In genomic region chrV:6514887-6515324, ce11 we compare ENCODE assay signal across 5 worm cellular contexts.
TF ChIP-seq lines count a peak whose summit lies in the region.

Gene dpy-11, minus strand, starts transcription at chrV:6515240.

TF ChIP-seq in whole organism, L1 larva, 84 proteins besides CTCF, POLR2A, EP300 and RAD21 (continued from another document and continues in another):
- no peak for TF ChIP-seq pag-3 (tag; optimal IDR thresholded peaks at IDR 0.05; lab: Kevin White, UChicago; ENCODE audit: borderline replicate concordance, insufficient read depth)
- no peak for TF ChIP-seq sup-37 (GFP tag; optimal IDR thresholded peaks at IDR 0.05; lab: Kevin White, UChicago)
- no peak for TF ChIP-seq efl-1 (optimal IDR thresholded peaks at IDR 0.05; lab: Kevin White, UChicago)
- peak in 1 of 2 experiments; percentile 89 for TF ChIP-seq efl-1 (GFP tag; optimal IDR thresholded peaks at IDR 0.05 in 1 of 2; lab: Kevin White, UChicago)
- no peak for TF ChIP-seq nhr-77 (tag; optimal IDR thresholded peaks at IDR 0.05; lab: Kevin White, UChicago)
- TF ChIP-seq pax-3 (tag; optimal IDR thresholded peaks at IDR 0.05; lab: Kevin White, UChicago), result no peak
- TF ChIP-seq xbp-1 (tag; optimal IDR thresholded peaks at IDR 0.05; lab: Kevin White, UChicago), result no peak
- no peak for TF ChIP-seq nhr-28 (tag; optimal IDR thresholded peaks at IDR 0.05; lab: Kevin White, UChicago)
- no peak for TF ChIP-seq ceh-63 (GFP tag; optimal IDR thresholded peaks at IDR 0.05; lab: Kevin White, UChicago)
- TF ChIP-seq mdl-1 (tag; optimal IDR thresholded peaks at IDR 0.05; lab: Kevin White, UChicago), result no peak
- TF ChIP-seq swsn-7 (tag; optimal IDR thresholded peaks at IDR 0.05; lab: Kevin White, UChicago), result peak; percentile 24
- no peak for TF ChIP-seq C16A3.4 (tag; optimal IDR thresholded peaks at IDR 0.05; lab: Kevin White, UChicago)
- TF ChIP-seq ceh-8 (GFP tag; optimal IDR thresholded peaks at IDR 0.05; lab: Kevin White, UChicago), result no peak
- TF ChIP-seq rnt-1 (tag; optimal IDR thresholded peaks at IDR 0.05; lab: Kevin White, UChicago), result peak; percentile 23
- TF ChIP-seq nhr-20 (tag; optimal IDR thresholded peaks at IDR 0.05; lab: Kevin White, UChicago), result no peak
- no peak for TF ChIP-seq Y116A8C.19 (tag; optimal IDR thresholded peaks at IDR 0.05; lab: Kevin White, UChicago; ENCODE audit: borderline replicate concordance)
- TF ChIP-seq aly-2 (tag; optimal IDR thresholded peaks at IDR 0.05; lab: Kevin White, UChicago), result peak; percentile 77
- peak; percentile 64 for TF ChIP-seq nhr-71 (tag; optimal IDR thresholded peaks at IDR 0.05; lab: Kevin White, UChicago)
- no peak for TF ChIP-seq ceh-90 (tag; optimal IDR thresholded peaks at IDR 0.05; lab: Kevin White, UChicago)
- no peak for TF ChIP-seq sox-4 (tag; optimal IDR thresholded peaks at IDR 0.05; lab: Kevin White, UChicago)
- no peak for TF ChIP-seq unc-30 (tag; optimal IDR thresholded peaks at IDR 0.05; lab: Kevin White, UChicago)
- TF ChIP-seq hlh-17 (GFP tag; optimal IDR thresholded peaks at IDR 0.05; lab: Kevin White, UChicago; ENCODE audit: borderline replicate concordance), result no peak
- no peak for TF ChIP-seq unc-62 (GFP tag; optimal IDR thresholded peaks at IDR 0.05; lab: Kevin White, UChicago)
- peak; percentile 13 for TF ChIP-seq nhr-47 (tag; optimal IDR thresholded peaks at IDR 0.05; lab: Kevin White, UChicago)
- TF ChIP-seq lin-13 (GFP tag; optimal IDR thresholded peaks at IDR 0.05; lab: Kevin White, UChicago), result no peak
- no peak for TF ChIP-seq mab-9 (GFP tag; IDR thresholded peaks at IDR 0.05; lab: Robert Waterston, UW)
- TF ChIP-seq hlh-4 (tag; optimal IDR thresholded peaks at IDR 0.05; lab: Kevin White, UChicago), result no peak

TF ChIP-seq in whole organism, L2 larva, 48 proteins besides CTCF, POLR2A, EP300 and RAD21 (continued from another document and continues in another):
- TF ChIP-seq nhr-129 (tag; optimal IDR thresholded peaks at IDR 0.05; lab: Kevin White, UChicago) (peak; percentile 87), fos-1 (tag; optimal IDR thresholded peaks at IDR 0.05; lab: Kevin White, UChicago) (peak; percentile 36), nhr-23 (tag; optimal IDR thresholded peaks at IDR 0.05; lab: Kevin White, UChicago) (no peak), sem-4 (tag; optimal IDR thresholded peaks at IDR 0.05; lab: Kevin White, UChicago) (no peak), egl-27 (tag; optimal IDR thresholded peaks at IDR 0.05; lab: Kevin White, UChicago) (no peak), unc-39 (tag; optimal IDR thresholded peaks at IDR 0.05; lab: Kevin White, UChicago) (no peak), alr-1 (tag; optimal IDR thresholded peaks at IDR 0.05; lab: Kevin White, UChicago) (no peak), ama-1 (optimal IDR thresholded peaks at IDR 0.05; lab: Kevin White, UChicago) (peak; percentile 96), ceh-16 (tag; optimal IDR thresholded peaks at IDR 0.05; lab: Kevin White, UChicago) (no peak), aly-2 (tag; optimal IDR thresholded peaks at IDR 0.05; lab: Kevin White, UChicago) (no peak), nhr-12 (tag; optimal IDR thresholded peaks at IDR 0.05; lab: Kevin White, UChicago) (no peak), F13H6.1 (tag; optimal IDR thresholded peaks at IDR 0.05; lab: Kevin White, UChicago) (peak; percentile 17), peb-1 (tag; optimal IDR thresholded peaks at IDR 0.05; lab: Kevin White, UChicago) (no peak), gmeb-1 (tag; optimal IDR thresholded peaks at IDR 0.05; lab: Kevin White, UChicago) (no peak), mbf-1 (tag; optimal IDR thresholded peaks at IDR 0.05; lab: Kevin White, UChicago) (no peak), lin-13 (GFP tag; optimal IDR thresholded peaks at IDR 0.05; lab: Kevin White, UChicago) (peak; percentile 34), ztf-1 (GFP tag; conservative IDR thresholded peaks at IDR 0.05; lab: Robert Waterston, UW) (no peak), nhr-25 (tag; optimal IDR thresholded peaks at IDR 0.05; lab: Kevin White, UChicago) (peak; percentile 51), R02D3.7 (tag; optimal IDR thresholded peaks at IDR 0.05; lab: Kevin White, UChicago) (no peak), nhr-6 (tag; optimal IDR thresholded peaks at IDR 0.05; lab: Kevin White, UChicago) (peak; percentile 43), nhr-77 (tag; optimal IDR thresholded peaks at IDR 0.05; lab: Kevin White, UChicago) (no peak), elt-3 (tag; optimal IDR thresholded peaks at IDR 0.05; lab: Kevin White, UChicago) (no peak), sma-3 (GFP tag; optimal IDR thresholded peaks at IDR 0.05; lab: Kevin White, UChicago) (peak; percentile 59), sma-9 (GFP tag; optimal IDR thresholded peaks at IDR 0.05; lab: Kevin White, UChicago) (peak; percentile 14), sma-9 (tag; optimal IDR thresholded peaks at IDR 0.05; lab: Kevin White, UChicago) (no peak), ceh-82 (tag; optimal IDR thresholded peaks at IDR 0.05; lab: Kevin White, UChicago) (no peak), elt-1 (tag; optimal IDR thresholded peaks at IDR 0.05; lab: Kevin White, UChicago) (no peak), mdl-1 (tag; optimal IDR thresholded peaks at IDR 0.05; lab: Kevin White, UChicago) (peak in 1 of 2 experiments; percentile 0), nhr-21 (tag; optimal IDR thresholded peaks at IDR 0.05; lab: Kevin White, UChicago) (peak; percentile 59)

TF ChIP-seq in whole organism, L3 larva, 47 proteins besides CTCF, POLR2A, EP300 and RAD21 (continued from another document):
- TF ChIP-seq lsy-12 (tag; optimal IDR thresholded peaks at IDR 0.05; lab: Kevin White, UChicago), result peak; percentile 46
- TF ChIP-seq nhr-12 (tag; optimal IDR thresholded peaks at IDR 0.05; lab: Kevin White, UChicago), result no peak
- no peak for TF ChIP-seq ceh-9 (tag; optimal IDR thresholded peaks at IDR 0.05; lab: Kevin White, UChicago)
- no peak for TF ChIP-seq fos-1 (tag; optimal IDR thresholded peaks at IDR 0.05; lab: Kevin White, UChicago)
- TF ChIP-seq pqm-1 (tag; optimal IDR thresholded peaks at IDR 0.05; lab: Kevin White, UChicago), result no peak
- TF ChIP-seq sea-2 (GFP tag; optimal IDR thresholded peaks at IDR 0.05; lab: Kevin White, UChicago), result no peak
- peak; percentile 52 for TF ChIP-seq egl-5 (tag; optimal IDR thresholded peaks at IDR 0.05; lab: Kevin White, UChicago)
- TF ChIP-seq nhr-11 (tag; optimal IDR thresholded peaks at IDR 0.05; lab: Kevin White, UChicago), result no peak
- TF ChIP-seq elt-3 (tag; optimal IDR thresholded peaks at IDR 0.05; lab: Kevin White, UChicago), result peak in 1 of 3 experiments; percentile 85
- no peak for TF ChIP-seq fkh-2 (tag; optimal IDR thresholded peaks at IDR 0.05; lab: Kevin White, UChicago)
- peak; percentile 85 for TF ChIP-seq nhr-43 (tag; optimal IDR thresholded peaks at IDR 0.05; lab: Kevin White, UChicago; ENCODE audit: poor library complexity, severe bottlenecking)
- TF ChIP-seq nhr-25 (tag; optimal IDR thresholded peaks at IDR 0.05; lab: Kevin White, UChicago), result peak; percentile 66
- no peak for TF ChIP-seq R02D3.7 (tag; optimal IDR thresholded peaks at IDR 0.05; lab: Kevin White, UChicago)
- TF ChIP-seq hmg-11 (tag; optimal IDR thresholded peaks at IDR 0.05; lab: Kevin White, UChicago), result no peak
- TF ChIP-seq nhr-28 (tag; optimal IDR thresholded peaks at IDR 0.05; lab: Kevin White, UChicago), result no peak
- TF ChIP-seq mdl-1 (tag; optimal IDR thresholded peaks at IDR 0.05; lab: Kevin White, UChicago), result no peak
- TF ChIP-seq nhr-237 (tag; optimal IDR thresholded peaks at IDR 0.05; lab: Kevin White, UChicago), result no peak
- TF ChIP-seq zag-1 (tag; optimal IDR thresholded peaks at IDR 0.05; lab: Kevin White, UChicago), result no peak
- TF ChIP-seq pha-4 (tag; optimal IDR thresholded peaks at IDR 0.05; lab: Kevin White, UChicago), result no peak
- no peak for TF ChIP-seq unc-62 (GFP tag; optimal IDR thresholded peaks at IDR 0.05; lab: Kevin White, UChicago)
- TF ChIP-seq ztf-4 (tag; optimal IDR thresholded peaks at IDR 0.05; lab: Kevin White, UChicago), result no peak
- no peak for TF ChIP-seq snpc-4 (tag; optimal IDR thresholded peaks at IDR 0.05; lab: Kevin White, UChicago)
- peak; percentile 66 for TF ChIP-seq nhr-23 (tag; optimal IDR thresholded peaks at IDR 0.05; lab: Kevin White, UChicago)
- no peak for TF ChIP-seq fkh-10 (GFP tag; optimal IDR thresholded peaks at IDR 0.05; lab: Kevin White, UChicago)
- peak; percentile 29 for TF ChIP-seq elt-2 (tag; optimal IDR thresholded peaks at IDR 0.05; lab: Kevin White, UChicago)
- no peak for TF ChIP-seq nhr-67 (tag; optimal IDR thresholded peaks at IDR 0.05; lab: Kevin White, UChicago)
- no peak for TF ChIP-seq ztf-11 (tag; optimal IDR thresholded peaks at IDR 0.05; lab: Kevin White, UChicago)
- TF ChIP-seq lin-15B (tag; optimal IDR thresholded peaks at IDR 0.05; lab: Kevin White, UChicago), result no peak
- TF ChIP-seq tbx-2 (tag; optimal IDR thresholded peaks at IDR 0.05; lab: Kevin White, UChicago), result peak; percentile 43
- TF ChIP-seq ceh-28 (tag; optimal IDR thresholded peaks at IDR 0.05; lab: Kevin White, UChicago), result peak; percentile 10

TF ChIP-seq in whole organism, L4 larva, 104 proteins besides CTCF, POLR2A, EP300 and RAD21 (continued from another document and continues in another):
- TF ChIP-seq T26A8.4 (GFP tag; IDR thresholded peaks at IDR 0.05; lab: Robert Waterston, UW) (peak; percentile 81), daf-16 (GFP tag; optimal IDR thresholded peaks at IDR 0.05; lab: Kevin White, UChicago) (peak in 1 of 2 experiments; percentile 30), daf-16 (tag; optimal IDR thresholded peaks at IDR 0.05; lab: Kevin White, UChicago) (peak; percentile 21), nhr-11 (tag; optimal IDR thresholded peaks at IDR 0.05; lab: Kevin White, UChicago) (no peak), unc-39 (tag; optimal IDR thresholded peaks at IDR 0.05; lab: Kevin White, UChicago) (no peak), dve-1 (tag; optimal IDR thresholded peaks at IDR 0.05; lab: Kevin White, UChicago; ENCODE audit: insufficient read depth) (peak; percentile 57), nhr-25 (tag; optimal IDR thresholded peaks at IDR 0.05; lab: Kevin White, UChicago; ENCODE audit: borderline replicate concordance, insufficient read depth) (peak; percentile 55), zfp-2 (tag; optimal IDR thresholded peaks at IDR 0.05; lab: Kevin White, UChicago) (no peak), spr-3 (GFP tag; optimal IDR thresholded peaks at IDR 0.05; lab: Kevin White, UChicago) (peak; percentile 12), ama-1 (optimal IDR thresholded peaks at IDR 0.05; lab: Kevin White, UChicago) (peak; percentile 98), hif-1 (tag; optimal IDR thresholded peaks at IDR 0.05; lab: Kevin White, UChicago) (peak in 1 of 2 experiments; percentile 20), T20F7.1 (GFP tag; optimal IDR thresholded peaks at IDR 0.05; lab: Kevin White, UChicago) (peak; percentile 37), zip-2 (tag; optimal IDR thresholded peaks at IDR 0.05; lab: Kevin White, UChicago) (no peak), php-3 (GFP tag; IDR thresholded peaks at IDR 0.05; lab: Robert Waterston, UW) (0 out of 2 replicates have a peak, but pooled peaks have one; percentile 8), lin-13 (GFP tag; optimal IDR thresholded peaks at IDR 0.05; lab: Kevin White, UChicago) (peak; percentile 49), mdt-29 (GFP tag; IDR thresholded peaks at IDR 0.05; lab: Robert Waterston, UW) (peak; percentile 49; the same call in 1 of the 2 replicates), spr-1 (tag; optimal IDR thresholded peaks at IDR 0.05; lab: Kevin White, UChicago) (peak; percentile 53), lin-1 (GFP tag; IDR thresholded peaks at IDR 0.05; lab: Robert Waterston, UW) (0 out of 2 replicates have a peak, but pooled peaks have one; percentile 15), mep-1 (tag; optimal IDR thresholded peaks at IDR 0.05; lab: Kevin White, UChicago) (peak; percentile 81), F37D6.2 (tag; optimal IDR thresholded peaks at IDR 0.05; lab: Kevin White, UChicago) (no peak), R02D3.7 (tag; optimal IDR thresholded peaks at IDR 0.05; lab: Kevin White, UChicago) (no peak), vab-7 (GFP tag; IDR thresholded peaks at IDR 0.05; lab: Robert Waterston, UW) (no peak), gei-8 (GFP tag; optimal IDR thresholded peaks at IDR 0.05; lab: Kevin White, UChicago) (peak; percentile 46), lir-3 (tag; optimal IDR thresholded peaks at IDR 0.05; lab: Kevin White, UChicago) (no peak), mxl-2 (GFP tag; conservative IDR thresholded peaks at IDR 0.05; lab: Robert Waterston, UW) (0 out of 2 replicates have a peak, but pooled peaks have one; percentile 7), nhr-102 (tag; optimal IDR thresholded peaks at IDR 0.05; lab: Kevin White, UChicago) (peak; percentile 29), mes-2 (tag; optimal IDR thresholded peaks at IDR 0.05; lab: Kevin White, UChicago; ENCODE audit: poor library complexity, severe bottlenecking) (peak; percentile 55), arid-1 (GFP tag; conservative IDR thresholded peaks at IDR 0.05; lab: Robert Waterston, UW) (no peak)

TF ChIP-seq in whole organism, young adult, 124 proteins besides CTCF, POLR2A, EP300 and RAD21 (continued from another document and continues in another):
- TF ChIP-seq D2030.7 (GFP tag; IDR thresholded peaks at IDR 0.05; lab: Robert Waterston, UW), result no peak
- TF ChIP-seq atf-7 (tag; optimal IDR thresholded peaks at IDR 0.05; lab: Kevin White, UChicago), result peak; percentile 55
- TF ChIP-seq chd-7 (tag; optimal IDR thresholded peaks at IDR 0.05; lab: Kevin White, UChicago), result peak; percentile 35
- TF ChIP-seq snpc-1.1 (tag; optimal IDR thresholded peaks at IDR 0.05; lab: Kevin White, UChicago; ENCODE audit: insufficient read depth), result no peak
- TF ChIP-seq ztf-25 (GFP tag; IDR thresholded peaks at IDR 0.05; lab: Robert Waterston, UW), result no peak
- TF ChIP-seq ceh-40 (GFP tag; IDR thresholded peaks at IDR 0.05; lab: Robert Waterston, UW), result no peak
- no peak for TF ChIP-seq hlh-12 (tag; optimal IDR thresholded peaks at IDR 0.05; lab: Kevin White, UChicago)
- no peak for TF ChIP-seq egl-18 (GFP tag; IDR thresholded peaks at IDR 0.05; lab: Robert Waterston, UW)
- TF ChIP-seq T26A5.8 (tag; optimal IDR thresholded peaks at IDR 0.05; lab: Kevin White, UChicago), result no peak
- no peak for TF ChIP-seq Y95B8A.8 (GFP tag; IDR thresholded peaks at IDR 0.05; lab: Robert Waterston, UW)
- TF ChIP-seq snpc-1.3 (tag; optimal IDR thresholded peaks at IDR 0.05; lab: Kevin White, UChicago; ENCODE audit: insufficient read depth), result no peak
- peak; percentile 58; the same call in 1 of the 2 replicates for TF ChIP-seq K11D2.4 (GFP tag; IDR thresholded peaks at IDR 0.05; lab: Robert Waterston, UW)
- TF ChIP-seq mxl-1 (tag; optimal IDR thresholded peaks at IDR 0.05; lab: Kevin White, UChicago), result no peak
- TF ChIP-seq ztf-3 (GFP tag; optimal IDR thresholded peaks at IDR 0.05; lab: Kevin White, UChicago), result no peak
- no peak for TF ChIP-seq snpc-3.4 (tag; optimal IDR thresholded peaks at IDR 0.05; lab: Kevin White, UChicago)
- no peak for TF ChIP-seq madf-10 (tag; optimal IDR thresholded peaks at IDR 0.05; lab: Kevin White, UChicago)
- TF ChIP-seq K12H6.12 (tag; optimal IDR thresholded peaks at IDR 0.05; lab: Kevin White, UChicago), result no peak
- no peak for TF ChIP-seq F23B12.7 (tag; optimal IDR thresholded peaks at IDR 0.05; lab: Kevin White, UChicago; ENCODE audit: insufficient read depth)
- no peak for TF ChIP-seq Y67H2A.10 (GFP tag; conservative IDR thresholded peaks at IDR 0.05; lab: Robert Waterston, UW)
- peak; percentile 80 for TF ChIP-seq madf-3 (GFP tag; IDR thresholded peaks at IDR 0.05; lab: Robert Waterston, UW)
- TF ChIP-seq nhr-90 (tag; optimal IDR thresholded peaks at IDR 0.05; lab: Kevin White, UChicago), result peak; percentile 1
- TF ChIP-seq Y53G8AR.9 (GFP tag; conservative IDR thresholded peaks at IDR 0.05; lab: Robert Waterston, UW), result peak; percentile 72
- TF ChIP-seq F57A8.1 (GFP tag; optimal IDR thresholded peaks at IDR 0.05; lab: Kevin White, UChicago), result no peak
- no peak for TF ChIP-seq lag-1 (GFP tag; IDR thresholded peaks at IDR 0.05; lab: Robert Waterston, UW)
- TF ChIP-seq lir-1 (GFP tag; conservative IDR thresholded peaks at IDR 0.05; lab: Robert Waterston, UW), result no peak
- TF ChIP-seq bed-1 (GFP tag; IDR thresholded peaks at IDR 0.05; lab: Robert Waterston, UW), result 0 out of 2 replicates have a peak, but pooled peaks have one; percentile 80
- TF ChIP-seq sdz-38 (tag; optimal IDR thresholded peaks at IDR 0.05; lab: Kevin White, UChicago), result no peak
- TF ChIP-seq ztf-18 (tag; optimal IDR thresholded peaks at IDR 0.05; lab: Kevin White, UChicago), result no peak
- TF ChIP-seq ceh-100 (GFP tag; IDR thresholded peaks at IDR 0.05; lab: Robert Waterston, UW), result no peak
- TF ChIP-seq tbx-9 (tag; optimal IDR thresholded peaks at IDR 0.05; lab: Kevin White, UChicago; ENCODE audit: borderline replicate concordance), result no peak
- TF ChIP-seq lsy-27 (tag; optimal IDR thresholded peaks at IDR 0.05; lab: Kevin White, UChicago; ENCODE audit: borderline replicate concordance, insufficient read depth), result no peak
- peak; percentile 47 for TF ChIP-seq unc-130 (GFP tag; optimal IDR thresholded peaks at IDR 0.05; lab: Kevin White, UChicago)
- TF ChIP-seq fkh-3 (tag; optimal IDR thresholded peaks at IDR 0.05; lab: Kevin White, UChicago), result no peak
- TF ChIP-seq akir-1 (GFP tag; optimal IDR thresholded peaks at IDR 0.05; lab: Kevin White, UChicago), result no peak
